Worm (Caenorhabditis elegans) whole organism, dauer: ENCODE measurements around the gene msrp-7.

ENCODE experiments used
- unc-62 ChIP-seq: sonication (generic microtip); optimal IDR thresholded peaks from 2 replicates; lab custom pipeline; 2017; ENCODE audit warnings: missing biosample characterization, missing genetic modification reagents, missing genetic modification characterization

The msrp-7 gene

ce11 chrII:10804907-10805306 is 5.9 kb upstream of the msrp-7 start:
- no peak for TF ChIP-seq unc-62 (GFP tag; lab: Kevin White, UChicago)

DNA sequence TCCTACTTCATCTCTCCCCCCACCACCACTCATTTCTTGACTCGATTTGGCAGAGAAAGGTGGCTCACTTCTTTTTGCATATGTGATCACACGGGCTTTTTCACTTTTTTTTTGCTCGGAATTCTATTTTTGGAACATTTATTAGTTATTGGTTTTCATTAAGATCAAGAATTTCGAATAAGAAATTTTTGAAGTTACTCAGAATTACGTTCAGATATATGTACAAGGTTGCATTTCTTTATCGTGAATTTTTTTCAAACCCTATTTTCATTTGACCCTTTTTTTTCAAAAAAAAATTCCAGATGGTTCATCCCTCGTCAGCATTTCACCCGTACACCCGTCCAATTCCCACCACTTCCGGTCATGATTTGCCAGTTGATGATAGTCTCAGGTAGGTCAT is 5.4 kb upstream of the msrp-7 start, which contains the start of gene ceh-62:
ceh-62 (plus strand) TSS at position 301 of the 400 bp plus-strand sequence.
- TF ChIP-seq unc-62 (GFP tag; lab: Kevin White, UChicago) = no peak

DNA sequence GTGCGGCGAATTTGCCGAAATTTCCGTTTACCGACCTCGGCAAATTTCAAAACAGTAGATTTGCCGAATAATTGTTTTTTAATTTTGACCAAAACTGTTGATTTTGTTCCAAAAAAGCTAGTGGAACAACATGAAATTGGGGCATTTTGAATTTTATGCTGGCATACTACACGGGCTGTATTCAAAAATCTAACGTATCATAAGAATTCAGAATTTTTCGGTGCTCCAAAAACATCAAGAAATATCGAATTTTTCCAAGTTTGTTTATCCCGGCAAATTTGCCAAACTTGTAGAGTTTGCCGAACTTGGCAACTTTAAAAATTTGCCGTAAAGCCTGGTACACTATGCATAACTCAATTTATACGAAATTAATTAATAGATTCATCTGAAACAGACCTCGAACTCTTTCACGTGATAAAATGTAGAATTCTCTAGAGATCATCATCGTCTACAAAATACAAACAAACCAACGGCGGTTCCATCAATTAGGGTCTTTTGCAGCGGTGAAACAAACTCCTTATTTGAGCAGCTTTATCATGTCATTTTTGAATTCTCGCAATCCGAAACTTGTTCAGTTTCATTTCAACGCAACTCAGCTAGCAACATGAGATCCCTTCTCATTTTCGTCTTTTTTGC is 2.0 kb upstream of the msrp-7 start, which contains the start of gene R06F6.14:
R06F6.14 (plus strand) TSS at position 586 of the 636 bp plus-strand sequence.
- no peak for TF ChIP-seq unc-62 (GFP tag; lab: Kevin White, UChicago)

DNA sequence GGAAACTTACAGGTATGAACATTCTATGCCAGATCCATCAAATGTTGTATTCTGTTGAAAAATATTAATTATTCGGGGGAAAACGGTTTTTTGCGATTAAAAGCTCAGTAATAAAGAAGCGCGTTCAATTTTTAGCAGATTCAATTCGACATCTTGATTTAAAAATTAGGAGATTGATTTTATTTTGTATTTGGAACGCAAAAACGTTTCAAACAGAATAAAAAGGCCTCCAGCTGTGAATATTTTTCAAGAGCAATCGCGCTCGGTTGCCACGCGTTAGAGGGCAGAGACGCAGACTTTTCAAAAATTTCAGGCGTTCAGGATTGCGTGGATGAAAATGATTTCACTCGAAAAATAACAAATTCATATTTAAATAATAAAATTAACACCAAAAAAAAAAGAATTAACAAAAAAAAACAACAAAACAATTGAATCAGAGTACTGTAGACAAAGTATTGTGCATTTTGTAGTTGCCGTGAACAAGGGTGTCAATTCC is 9.2 kb downstream of the msrp-7 start, which contains the start of gene R06F6.8:
R06F6.8 (minus strand) TSS at position 51 of the 496 bp plus-strand sequence.
- TF ChIP-seq unc-62 (GFP tag; lab: Kevin White, UChicago) = no peak

DNA sequence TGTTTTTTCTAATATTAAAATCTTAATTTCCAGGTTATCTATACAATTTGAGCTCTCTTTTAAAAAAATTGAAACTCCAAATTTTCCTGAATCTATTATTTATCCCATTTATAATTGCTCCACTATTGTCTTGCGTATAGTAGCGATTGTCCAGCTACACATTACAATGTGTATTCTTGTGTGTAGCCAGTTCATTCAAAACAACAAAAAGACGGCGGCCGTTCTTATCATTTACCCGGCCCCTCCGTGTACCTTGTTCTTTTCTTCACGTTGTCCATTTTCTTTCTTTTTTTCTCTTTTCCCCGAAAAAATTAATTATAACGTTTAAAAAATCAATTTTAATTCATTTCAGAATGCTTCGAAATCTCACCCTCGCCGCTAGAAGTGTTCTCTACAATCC is 9.9 kb downstream of the msrp-7 start, which contains the start of gene ech-4:
ech-4 (plus strand) TSS at position 353 of the 400 bp plus-strand sequence.
- TF ChIP-seq unc-62 (GFP tag; lab: Kevin White, UChicago) = no peak

ce11 chrII:10824046-10824445 is 13.3 kb downstream of the msrp-7 start, which contains the start of the genes R06F6.12 and mix-1:
TSS of gene R06F6.12 (minus strand) at chrII:10824081.
TSS of gene mix-1 (plus strand) at chrII:10824246.
- TF ChIP-seq unc-62 (GFP tag; lab: Kevin White, UChicago) = no peak

ce11 chrII:10829081-10829480 is 18.3 kb downstream of the msrp-7 start, which contains the start of gene VM106R.1:
TSS of gene VM106R.1 (minus strand) at chrII:10829181.
- no peak for TF ChIP-seq unc-62 (GFP tag; lab: Kevin White, UChicago)

- TF ChIP-seq unc-62 (GFP tag; lab: Kevin White, UChicago) = no peak
Observed at ce11 chrII:10829572-10829971, 18.8 kb downstream of the msrp-7 start.

- no peak for TF ChIP-seq unc-62 (GFP tag; lab: Kevin White, UChicago)
Observed at ce11 chrII:10834717-10835116, 23.9 kb downstream of the msrp-7 start.

- TF ChIP-seq unc-62 (GFP tag; lab: Kevin White, UChicago) = no peak
Observed at ce11 chrII:10838550-10838949, 27.8 kb downstream of the msrp-7 start.

- TF ChIP-seq unc-62 (GFP tag; lab: Kevin White, UChicago) = no peak
Observed at ce11 chrII:10840067-10840466, 29.3 kb downstream of the msrp-7 start.

DNA sequence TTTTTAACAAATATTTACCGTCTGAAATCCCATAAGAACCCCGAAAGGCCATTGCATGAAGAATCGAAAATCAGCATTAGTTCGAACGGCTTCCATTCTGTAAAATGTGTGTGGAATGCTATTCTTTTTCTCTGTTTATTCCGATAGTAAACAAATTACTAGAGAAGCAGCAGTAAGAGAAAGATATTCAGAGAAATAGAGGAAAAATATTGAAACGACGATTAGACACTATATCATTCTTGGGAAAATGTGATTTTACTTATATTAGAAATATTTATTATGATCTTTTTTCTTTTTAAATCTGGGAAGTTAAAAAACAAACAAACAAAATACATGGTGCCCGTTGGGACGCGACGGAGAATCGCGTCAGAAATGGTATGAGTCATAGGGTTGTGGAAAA is 32.7 kb downstream of the msrp-7 start, which contains the start of gene M106.8:
M106.8 (minus strand) TSS at position 101 of the 400 bp plus-strand sequence.
- no peak for TF ChIP-seq unc-62 (GFP tag; lab: Kevin White, UChicago)

DNA sequence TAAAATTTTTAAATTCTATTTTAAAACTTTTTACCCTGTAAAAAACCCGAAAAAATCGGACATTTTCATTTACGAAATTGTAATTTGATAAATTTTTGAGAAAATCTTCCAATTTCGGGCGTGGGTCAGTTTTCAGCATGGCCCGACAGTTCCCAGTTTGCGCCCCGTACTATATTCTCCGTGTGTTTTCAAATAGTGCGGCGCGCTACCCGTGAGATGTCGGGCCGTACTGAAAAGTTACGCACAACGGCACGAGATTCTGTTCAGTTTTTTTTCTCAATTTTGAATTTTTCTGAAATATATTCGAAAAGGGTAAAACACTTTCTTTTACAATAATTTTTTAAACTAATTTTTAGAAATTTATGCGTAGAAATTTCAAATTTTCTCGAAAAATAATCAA is 36.3 kb downstream of the msrp-7 start:
- no peak for TF ChIP-seq unc-62 (GFP tag; lab: Kevin White, UChicago)

DNA sequence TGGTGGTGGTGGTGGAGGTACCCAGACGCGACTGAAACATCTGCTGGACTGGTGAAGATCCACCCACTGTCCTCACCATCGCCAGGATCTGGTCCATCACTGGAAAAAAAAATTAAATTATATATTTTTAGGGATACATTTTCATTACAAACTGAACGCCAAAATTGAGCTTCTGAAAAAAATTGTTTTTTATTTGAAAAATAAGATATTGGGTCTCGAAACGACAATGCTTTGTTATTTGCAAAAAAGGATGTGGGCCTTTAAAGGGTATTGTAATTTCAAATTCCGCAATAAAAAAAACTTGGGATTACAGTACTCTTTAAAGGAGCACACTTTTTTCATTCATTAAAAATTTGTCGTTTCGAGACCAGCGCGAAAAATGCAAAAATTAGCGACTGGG is 39.1 kb downstream of the msrp-7 start, which contains the start of gene M106.2:
M106.2 (minus strand) TSS at position 101 of the 400 bp plus-strand sequence.
- TF ChIP-seq unc-62 (GFP tag; lab: Kevin White, UChicago) = no peak

DNA sequence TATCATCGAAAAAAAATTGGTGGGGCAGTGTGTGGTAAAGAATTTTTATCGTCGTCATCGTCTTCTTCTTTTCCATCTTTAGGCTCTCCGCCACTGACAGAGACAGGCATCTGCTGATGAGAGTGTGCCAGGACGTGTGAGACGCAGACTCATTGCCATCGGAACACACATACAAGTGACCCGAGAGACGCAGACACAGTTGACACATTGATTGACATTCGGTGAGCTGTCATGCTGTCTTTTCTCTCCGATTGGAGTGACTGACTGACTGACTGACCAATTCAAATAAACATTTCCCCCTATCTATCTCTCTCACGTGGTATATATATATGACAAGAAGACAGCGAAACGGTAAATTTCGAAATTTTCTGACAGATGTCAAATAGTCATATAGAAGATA is 40.3 kb downstream of the msrp-7 start:
- TF ChIP-seq unc-62 (GFP tag; lab: Kevin White, UChicago) = no peak

- no peak for TF ChIP-seq unc-62 (GFP tag; lab: Kevin White, UChicago)
Observed at ce11 chrII:10852880-10853279, 42.1 kb downstream of the msrp-7 start.

ce11 chrII:10857077-10857476 is 46.3 kb downstream of the msrp-7 start, which contains the start of gene M106.7:
TSS of gene M106.7 (minus strand) at chrII:10857177.
- TF ChIP-seq unc-62 (GFP tag; lab: Kevin White, UChicago) = no peak
